Worm (Caenorhabditis elegans): Measurements from ENCODE around the gene grd-5.

ce11 chrV:8594105-8594964 lies 24.5 kb upstream of the grd-5 start, which contains the start of gene tag-196:
- no peak for TF ChIP-seq nhr-47 (tag; optimal IDR thresholded peaks at IDR 0.05)
- TF ChIP-seq dsc-1 (tag; optimal IDR thresholded peaks at IDR 0.05), result no peak
- TF ChIP-seq fos-1 (tag; optimal IDR thresholded peaks at IDR 0.05), result no peak
- peak; percentile 38 to 41 for TF ChIP-seq lsy-2 (tag; optimal IDR thresholded peaks at IDR 0.05)
- TF ChIP-seq snpc-4 (tag; optimal IDR thresholded peaks at IDR 0.05), result no peak
- peak in 1 of 2 experiments; percentile 18 for TF ChIP-seq mdl-1 (tag; optimal IDR thresholded peaks at IDR 0.05)
- TF ChIP-seq nhr-237 (tag; optimal IDR thresholded peaks at IDR 0.05), result no peak
- TF ChIP-seq nhr-28 (tag; optimal IDR thresholded peaks at IDR 0.05), result no peak
- TF ChIP-seq mep-1 (tag; optimal IDR thresholded peaks at IDR 0.05), result no peak
- no peak for TF ChIP-seq unc-62 (GFP tag; optimal IDR thresholded peaks at IDR 0.05)
- no peak for TF ChIP-seq ceh-88 (GFP tag; IDR thresholded peaks at IDR 0.05)
